Worm (Caenorhabditis elegans): ENCODE measurements around the gene col-101.
A peak's percentile ranks its signal among the peaks of the same experiment; 100 is the strongest.

The col-101 gene

DNA sequence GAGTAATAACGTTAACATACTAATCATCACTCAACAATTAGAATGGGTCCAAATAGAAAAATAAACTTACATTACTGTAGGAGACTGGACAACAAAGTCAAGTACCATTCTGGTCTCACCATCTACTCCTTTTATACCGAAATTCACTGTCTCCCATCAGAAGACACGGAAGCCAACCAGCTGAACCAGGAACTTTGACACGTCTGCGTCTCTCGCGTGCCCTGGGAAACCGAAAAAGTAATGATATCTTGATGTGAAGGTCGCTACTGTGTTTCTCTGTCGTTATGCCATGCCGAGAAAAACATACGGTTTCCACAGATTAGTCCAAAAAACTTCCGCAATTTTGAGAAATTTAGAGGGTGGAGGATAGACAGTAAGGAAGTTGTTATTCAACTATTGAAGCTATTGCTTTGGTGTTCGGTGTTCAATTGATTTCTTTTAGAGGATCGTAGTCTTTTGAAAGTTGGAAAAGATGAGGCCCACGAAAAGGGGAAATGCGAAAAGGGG, at the start of gene col-101:
Gene col-101, minus strand, starts transcription at position 457 of the 507 bp plus-strand sequence.
- no peak for TF ChIP-seq pqm-1 (tag; optimal IDR thresholded peaks at IDR 0.05)
- TF ChIP-seq mdl-1 (tag; optimal IDR thresholded peaks at IDR 0.05) = no peak
- TF ChIP-seq unc-130 (tag; optimal IDR thresholded peaks at IDR 0.05) = no peak
- no peak for TF ChIP-seq pag-3 (tag; optimal IDR thresholded peaks at IDR 0.05; ENCODE audit: borderline replicate concordance, insufficient read depth)
- TF ChIP-seq ama-1 (optimal IDR thresholded peaks at IDR 0.05) = no peak
- peak; percentile 52 for TF ChIP-seq tbx-2 (tag; optimal IDR thresholded peaks at IDR 0.05)
- peak in 1 of 6 experiments; percentile 28 for TF ChIP-seq elt-3 (tag; optimal IDR thresholded peaks at IDR 0.05)
- peak; percentile 42 for TF ChIP-seq blmp-1 (tag; optimal IDR thresholded peaks at IDR 0.05)
- TF ChIP-seq nhr-71 (tag; optimal IDR thresholded peaks at IDR 0.05) = no peak
- TF ChIP-seq mep-1 (tag; optimal IDR thresholded peaks at IDR 0.05) = peak; percentile 18
- TF ChIP-seq alr-1 (tag; optimal IDR thresholded peaks at IDR 0.05; ENCODE audit: borderline replicate concordance) = no peak
- TF ChIP-seq jun-1 (tag; optimal IDR thresholded peaks at IDR 0.05) = no peak
- no peak for TF ChIP-seq efl-1 (optimal IDR thresholded peaks at IDR 0.05)
- TF ChIP-seq efl-1 (GFP tag; optimal IDR thresholded peaks at IDR 0.05 in 1 of 2) = peak in 1 of 2 experiments; percentile 75
- TF ChIP-seq hlh-17 (GFP tag; optimal IDR thresholded peaks at IDR 0.05; ENCODE audit: borderline replicate concordance) = no peak

DNA sequence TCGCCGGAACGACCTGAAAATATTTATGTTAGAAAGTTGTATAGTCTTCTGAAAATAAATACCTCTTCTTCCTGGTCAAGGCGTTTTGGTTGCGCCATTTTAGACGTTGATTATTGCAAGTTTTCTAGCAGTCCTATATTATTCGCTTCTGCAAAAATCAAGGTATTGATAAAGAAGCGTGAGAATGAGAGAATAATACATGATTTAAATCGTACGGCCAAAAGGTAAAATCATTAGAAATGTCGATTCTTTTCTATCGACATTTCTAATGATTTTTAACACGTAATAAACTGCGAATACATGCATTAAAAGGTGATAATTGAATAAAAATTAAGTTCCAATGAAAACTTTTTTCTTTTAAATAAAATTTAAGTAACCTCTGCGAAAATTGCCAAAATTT, 49.1 kb upstream of the col-101 start, which contains the start of gene fln-1:
Gene fln-1, minus strand, starts transcription at position 101 of the 400 bp plus-strand sequence.
- TF ChIP-seq efl-1 (optimal IDR thresholded peaks at IDR 0.05) (no peak), efl-1 (GFP tag; optimal IDR thresholded peaks at IDR 0.05 in 1 of 2) (peak in 1 of 2 experiments; percentile 48), lin-39 (tag; optimal IDR thresholded peaks at IDR 0.05) (no peak)

DNA sequence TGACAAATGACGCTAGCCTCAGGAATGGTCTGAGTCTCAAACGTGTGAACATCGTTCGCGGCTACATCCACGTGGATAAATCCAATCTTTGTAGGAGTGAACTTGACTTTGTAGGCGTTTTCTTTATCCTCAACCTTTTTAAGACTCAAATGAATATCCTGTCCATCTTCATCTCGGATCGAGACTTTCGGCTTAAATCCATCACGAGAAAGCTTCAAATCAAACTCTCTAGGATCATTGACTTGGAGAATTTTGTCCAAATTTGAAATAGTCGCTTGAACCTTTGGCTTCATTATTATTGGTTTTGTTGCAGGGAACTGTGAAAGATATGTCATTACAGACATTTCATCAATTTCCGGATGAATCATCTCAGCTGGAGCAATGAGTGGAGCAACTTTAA, 47.1 kb upstream of the col-101 start:
- TF ChIP-seq hlh-4 (tag; optimal IDR thresholded peaks at IDR 0.05) (no peak), lin-39 (tag; optimal IDR thresholded peaks at IDR 0.05) (no peak), fos-1 (tag; optimal IDR thresholded peaks at IDR 0.05) (no peak), nhr-237 (tag; optimal IDR thresholded peaks at IDR 0.05) (no peak), C16A3.4 (tag; optimal IDR thresholded peaks at IDR 0.05) (no peak), sox-4 (tag; optimal IDR thresholded peaks at IDR 0.05) (no peak), lir-3 (tag; optimal IDR thresholded peaks at IDR 0.05; ENCODE audit: poor library complexity) (no peak), nhr-77 (tag; optimal IDR thresholded peaks at IDR 0.05) (no peak), tbx-2 (tag; optimal IDR thresholded peaks at IDR 0.05) (no peak), nhr-76 (tag; optimal IDR thresholded peaks at IDR 0.05) (no peak), elt-3 (tag; optimal IDR thresholded peaks at IDR 0.05) (no peak), grh-1 (GFP tag; IDR thresholded peaks at IDR 0.05) (no peak), dsc-1 (tag; optimal IDR thresholded peaks at IDR 0.05) (no peak), unc-30 (tag; optimal IDR thresholded peaks at IDR 0.05) (no peak), ceh-90 (tag; optimal IDR thresholded peaks at IDR 0.05) (no peak), fkh-8 (tag; optimal IDR thresholded peaks at IDR 0.05) (no peak)

ce11 chrIV:372146-372789, 45.4 kb upstream of the col-101 start:
- TF ChIP-seq aly-2 (tag; optimal IDR thresholded peaks at IDR 0.05) (no peak), C04F5.9 (tag; optimal IDR thresholded peaks at IDR 0.05) (no peak), snpc-4 (tag; optimal IDR thresholded peaks at IDR 0.05) (no peak), lin-15B (tag; optimal IDR thresholded peaks at IDR 0.05) (no peak), fos-1 (tag; optimal IDR thresholded peaks at IDR 0.05) (no peak), xbp-1 (tag; optimal IDR thresholded peaks at IDR 0.05) (no peak), lin-14 (GFP tag; optimal IDR thresholded peaks at IDR 0.05) (no peak), hlh-17 (GFP tag; optimal IDR thresholded peaks at IDR 0.05; ENCODE audit: borderline replicate concordance) (no peak), aha-1 (tag; optimal IDR thresholded peaks at IDR 0.05) (no peak), swsn-7 (tag; optimal IDR thresholded peaks at IDR 0.05) (peak; percentile 3), nhr-90 (tag; optimal IDR thresholded peaks at IDR 0.05; ENCODE audit: poor library complexity) (no peak), pag-3 (tag; optimal IDR thresholded peaks at IDR 0.05; ENCODE audit: borderline replicate concordance, insufficient read depth) (no peak), rnt-1 (tag; optimal IDR thresholded peaks at IDR 0.05) (no peak), ama-1 (optimal IDR thresholded peaks at IDR 0.05) (no peak), nhr-237 (tag; optimal IDR thresholded peaks at IDR 0.05) (no peak), ets-5 (GFP tag; IDR thresholded peaks at IDR 0.05) (no peak), nhr-76 (tag; optimal IDR thresholded peaks at IDR 0.05) (no peak), zag-1 (tag; optimal IDR thresholded peaks at IDR 0.05) (no peak), pqm-1 (tag; optimal IDR thresholded peaks at IDR 0.05) (no peak), sup-37 (GFP tag; optimal IDR thresholded peaks at IDR 0.05) (no peak), tbx-2 (tag; optimal IDR thresholded peaks at IDR 0.05) (no peak), sox-4 (tag; optimal IDR thresholded peaks at IDR 0.05) (no peak), C16A3.4 (tag; optimal IDR thresholded peaks at IDR 0.05) (no peak), fkh-4 (tag; optimal IDR thresholded peaks at IDR 0.05; ENCODE audit: borderline replicate concordance) (no peak), efl-3 (GFP tag; optimal IDR thresholded peaks at IDR 0.05) (no peak), jun-1 (tag; optimal IDR thresholded peaks at IDR 0.05) (no peak), ceh-8 (GFP tag; optimal IDR thresholded peaks at IDR 0.05) (no peak)

Data from whole organism, L1 larva.